Worm (Caenorhabditis elegans) whole organism, L2 larva: Measurements from ENCODE around the gene ndx-9.

ENCODE experiments used
- C34F6.9 ChIP-seq: fragments of 150-350 bp; optimal IDR thresholded peaks from 2 replicates; lab custom pipeline; 2014; ENCODE audit warnings: missing biosample characterization, missing genetic modification characterization
- aly-2 ChIP-seq: fragments of 150-350 bp; optimal IDR thresholded peaks from 2 replicates; lab custom pipeline; 2014; ENCODE audit warnings: missing biosample characterization, missing genetic modification characterization
- ama-1 ChIP-seq: fragments of 150-350 bp; optimal IDR thresholded peaks from 2 replicates; lab custom pipeline; 2018; ENCODE audit warnings: inconsistent platforms
- blmp-1 ChIP-seq: sonication (generic microtip); optimal IDR thresholded peaks from 2 replicates; lab custom pipeline; 2017; ENCODE audit warnings: missing genetic modification characterization, mild to moderate bottlenecking, missing compliant biosample characterization, antibody characterized with exemption, moderate library complexity; ENCODE audit not compliant: insufficient read depth
- ceh-82 ChIP-seq: fragments of 150-350 bp; optimal IDR thresholded peaks from 2 replicates; lab custom pipeline; 2014; ENCODE audit warnings: missing biosample characterization, missing genetic modification characterization
- egl-27 ChIP-seq: sonication (generic microtip); optimal IDR thresholded peaks from 3 replicates; lab custom pipeline; 2017; ENCODE audit warnings: missing biosample characterization, missing genetic modification reagents, missing genetic modification characterization
- snpc-4 ChIP-seq: fragments of 150-350 bp; optimal IDR thresholded peaks from 2 replicates; lab custom pipeline; 2014; ENCODE audit warnings: missing biosample characterization, missing genetic modification characterization
- unc-62 ChIP-seq: fragments of 150-350 bp; optimal IDR thresholded peaks from 2 replicates; lab custom pipeline; 2014; ENCODE audit warnings: missing biosample characterization, missing genetic modification reagents, missing genetic modification characterization
- ztf-11 ChIP-seq: sonication (generic microtip); optimal IDR thresholded peaks from 2 replicates; lab custom pipeline; 2017; ENCODE audit warnings: missing biosample characterization, missing genetic modification characterization

DNA sequence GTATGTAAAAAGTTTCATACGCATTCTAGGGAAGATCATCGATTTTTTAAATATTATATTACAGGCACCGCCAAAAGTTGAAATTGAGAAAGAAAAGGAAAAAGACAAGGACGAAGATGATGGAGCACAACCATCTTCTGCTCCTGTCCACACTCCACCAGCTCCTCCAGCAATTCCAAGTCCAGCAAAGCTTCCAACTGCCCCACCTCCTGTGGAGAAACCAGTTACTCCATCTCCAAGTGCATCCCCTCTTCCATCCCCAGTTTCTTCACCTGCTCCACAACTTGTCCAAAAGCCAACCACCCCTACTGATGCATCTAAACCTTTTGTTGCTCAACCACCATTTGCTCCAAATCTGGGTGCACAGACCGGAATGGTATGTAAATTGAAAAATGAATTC is 40.1 kb upstream of the ndx-9 start:
- TF ChIP-seq blmp-1 (tag; lab: Kevin White, UChicago) (no peak), ama-1 (lab: Kevin White, UChicago) (no peak), unc-62 (GFP tag; lab: Kevin White, UChicago) (no peak), egl-27 (tag; lab: Kevin White, UChicago) (no peak), ztf-11 (tag; lab: Kevin White, UChicago) (no peak), C34F6.9 (tag; lab: Kevin White, UChicago) (no peak), ceh-82 (tag; lab: Kevin White, UChicago) (no peak), aly-2 (tag; lab: Kevin White, UChicago) (no peak), snpc-4 (tag; lab: Kevin White, UChicago) (no peak)
